Worm (Caenorhabditis elegans): ENCODE measurements around the gene chhy-1.

chhy-1 gene

DNA sequence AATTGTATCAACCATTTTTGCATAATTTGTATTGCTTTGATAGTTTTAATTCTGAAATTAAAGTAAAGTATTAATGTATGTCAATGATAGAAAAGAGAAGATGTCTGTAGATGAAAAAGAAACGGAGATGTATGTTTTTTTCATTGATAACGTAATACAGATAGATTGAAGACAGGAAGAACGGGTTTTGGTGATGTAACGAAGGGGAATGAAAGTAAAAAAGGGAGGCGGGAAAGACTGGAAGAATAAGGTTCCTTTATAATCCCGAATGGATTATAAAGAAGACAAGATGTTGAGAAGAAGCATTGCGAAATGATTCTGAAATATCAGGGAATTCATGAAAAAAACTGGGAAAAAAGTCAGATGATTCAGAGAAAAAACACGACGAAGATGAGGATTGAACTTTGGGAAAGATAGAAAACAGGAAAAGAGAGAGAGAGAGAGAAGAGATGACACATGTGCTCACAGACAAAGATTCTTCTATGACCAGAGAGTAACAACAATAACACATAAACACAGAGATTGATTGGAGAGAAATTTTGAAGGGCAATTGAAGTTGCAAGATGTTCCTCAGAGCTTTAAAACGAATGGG lies 32.3 kb downstream of the chhy-1 start, which contains the start of gene F54C9.11 (continued):
- TF ChIP-seq hlh-4 (tag; optimal IDR thresholded peaks at IDR 0.05): no peak
- no peak for TF ChIP-seq unc-30 (tag; optimal IDR thresholded peaks at IDR 0.05)
- no peak for TF ChIP-seq ama-1 (optimal IDR thresholded peaks at IDR 0.05)
- TF ChIP-seq ceh-8 (GFP tag; optimal IDR thresholded peaks at IDR 0.05): no peak
- peak in 1 of 2 experiments; percentile 14 for TF ChIP-seq lin-35 (GFP tag; optimal IDR thresholded peaks at IDR 0.05)
- TF ChIP-seq nhr-47 (tag; optimal IDR thresholded peaks at IDR 0.05): no peak
- TF ChIP-seq nhr-90 (tag; optimal IDR thresholded peaks at IDR 0.05; ENCODE audit: poor library complexity): no peak
- TF ChIP-seq elt-3 (tag; optimal IDR thresholded peaks at IDR 0.05): no peak
- TF ChIP-seq F16B12.6 (tag; optimal IDR thresholded peaks at IDR 0.05): no peak
- no peak for TF ChIP-seq fos-1 (tag; optimal IDR thresholded peaks at IDR 0.05)
- TF ChIP-seq nhr-28 (tag; optimal IDR thresholded peaks at IDR 0.05): no peak
- TF ChIP-seq dpl-1 (GFP tag; optimal IDR thresholded peaks at IDR 0.05): no peak
- no peak for TF ChIP-seq C34B4.2 (tag; optimal IDR thresholded peaks at IDR 0.05)
- TF ChIP-seq ceh-88 (GFP tag; IDR thresholded peaks at IDR 0.05): no peak
- TF ChIP-seq ceh-90 (tag; optimal IDR thresholded peaks at IDR 0.05): no peak
- no peak for TF ChIP-seq ztf-11 (tag; optimal IDR thresholded peaks at IDR 0.05)
- TF ChIP-seq lin-13 (GFP tag; optimal IDR thresholded peaks at IDR 0.05): no peak
- no peak for TF ChIP-seq zag-1 (tag; optimal IDR thresholded peaks at IDR 0.05)
- TF ChIP-seq ztf-4 (tag; optimal IDR thresholded peaks at IDR 0.05): peak; percentile 30
- TF ChIP-seq skn-1 (tag; optimal IDR thresholded peaks at IDR 0.05): no peak
- no peak for TF ChIP-seq sup-37 (GFP tag; optimal IDR thresholded peaks at IDR 0.05)
- no peak for TF ChIP-seq C04F5.9 (tag; optimal IDR thresholded peaks at IDR 0.05)
- no peak for TF ChIP-seq pag-3 (tag; optimal IDR thresholded peaks at IDR 0.05; ENCODE audit: borderline replicate concordance, insufficient read depth)
- TF ChIP-seq nhr-71 (tag; optimal IDR thresholded peaks at IDR 0.05): peak; percentile 62
- no peak for TF ChIP-seq efl-1 (optimal IDR thresholded peaks at IDR 0.05)
- no peak for TF ChIP-seq efl-1 (GFP tag; optimal IDR thresholded peaks at IDR 0.05 in 1 of 2)
- TF ChIP-seq fkh-8 (tag; optimal IDR thresholded peaks at IDR 0.05): no peak
- peak; percentile 11 for TF ChIP-seq snu-23 (GFP tag; optimal IDR thresholded peaks at IDR 0.05)
- no peak for TF ChIP-seq nhr-11 (tag; optimal IDR thresholded peaks at IDR 0.05)
- peak in 1 of 2 experiments; percentile 57 for TF ChIP-seq lsy-2 (tag; optimal IDR thresholded peaks at IDR 0.05)
- peak; percentile 12 for TF ChIP-seq mep-1 (tag; optimal IDR thresholded peaks at IDR 0.05)
- no peak for TF ChIP-seq tbx-2 (tag; optimal IDR thresholded peaks at IDR 0.05)
- TF ChIP-seq nhr-84 (tag; optimal IDR thresholded peaks at IDR 0.05): no peak
- TF ChIP-seq pqm-1 (tag; optimal IDR thresholded peaks at IDR 0.05): no peak
- TF ChIP-seq ces-1 (GFP tag; optimal IDR thresholded peaks at IDR 0.05): no peak
- TF ChIP-seq egl-27 (tag; optimal IDR thresholded peaks at IDR 0.05): no peak
- TF ChIP-seq unc-130 (tag; optimal IDR thresholded peaks at IDR 0.05): no peak
- TF ChIP-seq mab-9 (GFP tag; IDR thresholded peaks at IDR 0.05): no peak
- TF ChIP-seq grh-1 (GFP tag; IDR thresholded peaks at IDR 0.05): no peak
- TF ChIP-seq blmp-1 (tag; optimal IDR thresholded peaks at IDR 0.05): peak; percentile 64
- peak; percentile 42 for TF ChIP-seq rnt-1 (tag; optimal IDR thresholded peaks at IDR 0.05)

DNA sequence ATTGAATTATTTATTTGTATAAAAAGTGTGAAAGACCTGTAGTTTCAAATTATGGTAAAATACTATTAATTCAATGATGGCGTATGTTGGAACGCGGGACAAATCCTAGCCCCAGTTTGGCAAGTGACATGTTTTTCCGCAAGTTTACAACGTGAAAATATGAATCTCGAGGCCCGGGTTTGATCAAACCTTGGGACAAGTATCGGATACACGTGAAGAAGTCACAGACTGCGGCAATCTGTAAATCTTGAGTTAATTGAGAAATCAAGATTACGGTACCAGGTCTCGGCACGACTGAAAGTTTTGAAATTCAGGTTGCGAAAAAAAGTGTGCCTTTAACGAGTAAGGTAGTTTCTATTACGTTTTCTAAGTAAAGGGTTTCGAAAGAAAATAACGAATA lies 34.4 kb downstream of the chhy-1 start:
- no peak for TF ChIP-seq hlh-17 (GFP tag; optimal IDR thresholded peaks at IDR 0.05; ENCODE audit: borderline replicate concordance)
- TF ChIP-seq efl-3 (GFP tag; optimal IDR thresholded peaks at IDR 0.05): no peak
- no peak for TF ChIP-seq egl-13 (tag; optimal IDR thresholded peaks at IDR 0.05)
- no peak for TF ChIP-seq ceh-63 (GFP tag; optimal IDR thresholded peaks at IDR 0.05)
- TF ChIP-seq isw-1 (GFP tag; IDR thresholded peaks at IDR 0.05): no peak
- no peak for TF ChIP-seq lsy-2 (tag; optimal IDR thresholded peaks at IDR 0.05)
- no peak for TF ChIP-seq aha-1 (tag; optimal IDR thresholded peaks at IDR 0.05)
- no peak for TF ChIP-seq skn-1 (tag; optimal IDR thresholded peaks at IDR 0.05)
- no peak for TF ChIP-seq nhr-77 (tag; optimal IDR thresholded peaks at IDR 0.05)

All from whole organism, L1 larva.